Worm (Caenorhabditis elegans) whole organism, late embryonic: ENCODE data around the gene ZK353.4.

Experiments used
- C08G9.2 ChIP-seq: sonication (generic microtip); optimal IDR thresholded peaks from 2 replicates; lab custom pipeline; 2016; ENCODE audit warnings: mild to moderate bottlenecking, missing genetic modification characterization, moderate library complexity, missing compliant biosample characterization
- C38D4.7 ChIP-seq: fragments of 200-800 bp; sonication (Bioruptor generic); optimal IDR thresholded peaks from 2 replicates; lab custom pipeline; 2018; ENCODE audit warnings: mild to moderate bottlenecking, missing genetic modification characterization, moderate library complexity, missing compliant biosample characterization
- F13H6.1 ChIP-seq: sonication (generic microtip); optimal IDR thresholded peaks from 2 replicates; lab custom pipeline; 2016; ENCODE audit warnings: missing genetic modification characterization, missing compliant biosample characterization
- K02D7.2 ChIP-seq: sonication (generic microtip); optimal IDR thresholded peaks from 2 replicates; lab custom pipeline; 2017; ENCODE audit warnings: mild to moderate bottlenecking, missing genetic modification characterization, missing compliant biosample characterization
- T23F11.4 ChIP-seq: fragments of 200-800 bp; sonication (Bioruptor generic); optimal IDR thresholded peaks from 2 replicates; lab custom pipeline; 2018; ENCODE audit warnings: mild to moderate bottlenecking, missing genetic modification characterization, missing compliant biosample characterization
- Y22D7AL.16 ChIP-seq: sonication (generic microtip); optimal IDR thresholded peaks from 2 replicates; lab custom pipeline; 2016; ENCODE audit warnings: missing genetic modification characterization, missing compliant biosample characterization
- ama-1 ChIP-seq: fragments of 150-350 bp; optimal IDR thresholded peaks from 2 replicates; lab custom pipeline; 2014
- ceh-22 ChIP-seq: sonication (generic microtip); optimal IDR thresholded peaks from 2 replicates; lab custom pipeline; 2017; ENCODE audit warnings: missing biosample characterization, missing genetic modification characterization
- ceh-24 ChIP-seq: sonication (generic microtip); optimal IDR thresholded peaks from 2 replicates; lab custom pipeline; 2016; ENCODE audit warnings: mild to moderate bottlenecking, missing genetic modification characterization, missing compliant biosample characterization
- ceh-31 ChIP-seq: sonication (generic microtip); optimal IDR thresholded peaks from 2 replicates; lab custom pipeline; 2016; ENCODE audit warnings: missing genetic modification characterization, missing compliant biosample characterization
- ceh-34 ChIP-seq: sonication (generic microtip); optimal IDR thresholded peaks from 2 replicates; lab custom pipeline; 2016; ENCODE audit warnings: mild to moderate bottlenecking, missing genetic modification characterization, missing compliant biosample characterization
- ceh-45 ChIP-seq: fragments of 200-800 bp; sonication (Bioruptor generic); IDR thresholded peaks from 2 replicates; pipeline ENCODE4 v1.3.6; 2022; ENCODE audit warnings: missing genetic modification reagents, missing genetic modification characterization, missing compliant biosample characterization
- ceh-48 ChIP-seq: sonication (generic microtip); optimal IDR thresholded peaks from 2 replicates; lab custom pipeline; 2016; ENCODE audit warnings: missing genetic modification characterization, inconsistent platforms, missing compliant biosample characterization
- ceh-6 ChIP-seq: fragments of 200-800 bp; sonication (Bioruptor generic); optimal IDR thresholded peaks from 2 replicates; lab custom pipeline; 2018; ENCODE audit warnings: mild to moderate bottlenecking, missing genetic modification characterization, missing compliant biosample characterization
- che-1 ChIP-seq: sonication (generic microtip); optimal IDR thresholded peaks from 2 replicates; lab custom pipeline; 2016; ENCODE audit warnings: mild to moderate bottlenecking, missing genetic modification characterization, missing compliant biosample characterization
- dve-1 ChIP-seq: sonication (generic microtip); optimal IDR thresholded peaks from 2 replicates; lab custom pipeline; 2017; ENCODE audit warnings: antibody characterized with exemption, mild to moderate bottlenecking, missing genetic modification characterization, missing compliant biosample characterization
- elt-2 ChIP-seq: sonication (generic microtip); optimal IDR thresholded peaks from 2 replicates; lab custom pipeline; 2016; ENCODE audit warnings: missing genetic modification reagents, missing genetic modification characterization, missing compliant biosample characterization
- elt-4 ChIP-seq: sonication (generic microtip); optimal IDR thresholded peaks from 2 replicates; lab custom pipeline; 2016; ENCODE audit warnings: missing genetic modification characterization, missing compliant biosample characterization
- ets-4 ChIP-seq: sonication (generic microtip); optimal IDR thresholded peaks from 2 replicates; lab custom pipeline; 2016; ENCODE audit warnings: missing genetic modification characterization, missing compliant biosample characterization
- eyg-1 ChIP-seq: sonication (generic microtip); optimal IDR thresholded peaks from 2 replicates; lab custom pipeline; 2016; ENCODE audit warnings: missing genotype, missing genetic modification characterization, missing compliant biosample characterization
- hlh-13 ChIP-seq: fragments of 200-800 bp; sonication (Bioruptor generic); optimal IDR thresholded peaks from 2 replicates; lab custom pipeline; 2018; ENCODE audit warnings: mild to moderate bottlenecking, missing genetic modification characterization, missing compliant biosample characterization
- hlh-15 ChIP-seq: sonication (generic microtip); optimal IDR thresholded peaks from 2 replicates; lab custom pipeline; 2016; ENCODE audit warnings: missing genetic modification characterization, missing compliant biosample characterization
- hlh-6 ChIP-seq: sonication (generic microtip); optimal IDR thresholded peaks from 2 replicates; lab custom pipeline; 2016; ENCODE audit warnings: missing genotype, missing genetic modification characterization, missing compliant biosample characterization
- hlh-8 ChIP-seq: sonication (generic microtip); optimal IDR thresholded peaks from 2 replicates; lab custom pipeline; 2016; ENCODE audit warnings: missing genotype, missing genetic modification characterization, missing compliant biosample characterization
- lim-6 ChIP-seq: sonication (generic microtip); optimal IDR thresholded peaks from 2 replicates; lab custom pipeline; 2016; ENCODE audit warnings: missing genetic modification characterization, missing compliant biosample characterization
- lin-11 ChIP-seq: fragments of 200-800 bp; sonication (Bioruptor generic); optimal IDR thresholded peaks from 2 replicates; lab custom pipeline; 2018; ENCODE audit warnings: mild to moderate bottlenecking, missing genetic modification characterization, missing compliant biosample characterization
- nfya-1 ChIP-seq: sonication (generic microtip); optimal IDR thresholded peaks from 2 replicates; lab custom pipeline; 2017; ENCODE audit warnings: missing genetic modification characterization, mild to moderate bottlenecking, missing compliant biosample characterization, antibody characterized with exemption, moderate library complexity
- nhr-11 ChIP-seq: fragments of 150-350 bp; optimal IDR thresholded peaks from 2 replicates; lab custom pipeline; 2014; ENCODE audit warnings: missing biosample characterization, missing genetic modification characterization
- npax-4 ChIP-seq: sonication (generic microtip); optimal IDR thresholded peaks from 2 replicates; lab custom pipeline; 2016; ENCODE audit warnings: missing genetic modification characterization, missing compliant biosample characterization
- odd-2 ChIP-seq: sonication (generic microtip); optimal IDR thresholded peaks from 2 replicates; lab custom pipeline; 2017; ENCODE audit warnings: antibody characterized with exemption, mild to moderate bottlenecking, missing genetic modification characterization, missing compliant biosample characterization
- pag-3 ChIP-seq: sonication (generic microtip); optimal IDR thresholded peaks from 2 replicates; lab custom pipeline; 2016; ENCODE audit warnings: missing compliant biosample characterization, missing genetic modification characterization, borderline replicate concordance
- pros-1 ChIP-seq: fragments of 150-350 bp; optimal IDR thresholded peaks from 2 replicates; lab custom pipeline; 2014; ENCODE audit warnings: missing biosample characterization, missing genetic modification reagents, missing genetic modification characterization
- sox-2 ChIP-seq: fragments of 200-800 bp; sonication (Bioruptor generic); IDR thresholded peaks from 2 replicates; pipeline ENCODE4 v1.3.6; 2022; ENCODE audit warnings: missing genetic modification reagents, missing genetic modification characterization, missing compliant biosample characterization
- unc-3 ChIP-seq, 2 experiments: fragments of 200-800 bp in 1 of 2; sonication (Bioruptor generic) in 1 of 2; sonication (generic microtip) in 1 of 2; conservative IDR thresholded peaks in 1 of 2; optimal IDR thresholded peaks in 1 of 2; 2 replicates each; pipeline versions ENCODE4 v1.3.6 to Lab custom; 2016 to 2022; ENCODE audit warnings: missing compliant biosample characterization in 2 of 2, missing genetic modification characterization in 2 of 2, missing genetic modification reagents in 1 of 2
- unc-55 ChIP-seq: sonication (generic microtip); optimal IDR thresholded peaks from 2 replicates; lab custom pipeline; 2017; ENCODE audit warnings: missing biosample characterization, missing genetic modification reagents, missing genetic modification characterization

The ZK353.4 gene

DNA sequence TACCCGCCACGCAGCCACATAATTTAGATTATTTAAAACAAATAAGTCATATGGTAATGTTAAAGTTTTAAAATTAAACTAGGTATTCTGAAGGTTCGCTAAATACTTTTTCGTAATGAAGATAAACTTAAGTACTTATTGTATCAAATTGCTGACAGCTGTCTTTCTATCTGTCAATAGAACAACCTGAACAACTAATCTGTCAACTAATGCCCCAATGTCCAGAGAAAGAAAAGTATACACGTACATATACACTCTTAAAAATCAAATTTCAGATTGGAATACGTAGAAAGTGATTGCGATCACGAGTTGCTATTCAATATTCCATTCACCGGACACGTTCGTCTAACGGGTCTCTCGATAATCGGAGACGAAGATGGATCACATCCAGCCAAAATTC lies 21.3 kb upstream of the ZK353.4 start:
- TF ChIP-seq F13H6.1: no peak
- TF ChIP-seq odd-2: no peak
- TF ChIP-seq unc-55 (GFP tag; lab: Kevin White, UChicago): peak; percentile 30
- no peak for TF ChIP-seq ceh-6 (GFP tag; lab: Kevin White, UChicago)
- TF ChIP-seq sox-2 (GFP tag; lab: Robert Waterston, UW): no peak

DNA sequence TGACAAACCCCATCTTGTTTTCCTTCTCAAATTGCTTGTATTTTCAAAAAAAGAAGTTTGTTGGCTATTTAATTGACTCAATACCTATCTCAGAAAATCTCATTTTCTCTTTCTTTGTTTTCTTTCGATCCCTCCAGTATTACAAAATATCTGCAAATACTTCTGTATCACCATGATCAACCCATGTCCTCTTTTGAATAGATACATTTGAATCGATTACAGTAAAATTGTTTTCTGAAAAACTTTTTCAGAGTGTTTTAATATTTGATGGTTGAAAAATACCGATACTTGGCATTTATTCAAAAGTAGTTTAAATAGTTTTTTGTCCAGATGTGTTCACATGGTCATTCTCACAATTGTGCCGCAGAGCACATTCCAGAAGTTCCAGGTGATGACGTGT lies 19.7 kb upstream of the ZK353.4 start, which contains the start of gene ZK353.9:
TSS of gene ZK353.9 (plus strand) at position 331 of the 400 bp plus-strand sequence.
- no peak for TF ChIP-seq K02D7.2 (tag; lab: Kevin White, UChicago)
- TF ChIP-seq eyg-1 (tag; lab: Kevin White, UChicago): no peak
- no peak for TF ChIP-seq T23F11.4 (GFP tag; lab: Kevin White, UChicago)
- no peak for TF ChIP-seq ceh-24 (tag; lab: Kevin White, UChicago)
- no peak for TF ChIP-seq ama-1 (lab: Kevin White, UChicago)
- TF ChIP-seq C38D4.7: no peak
- no peak for TF ChIP-seq pros-1 (tag; lab: Kevin White, UChicago)
- no peak for TF ChIP-seq dve-1
- TF ChIP-seq nhr-11 (tag; lab: Kevin White, UChicago): no peak
- TF ChIP-seq, all 69 proteins: peak for 0

DNA sequence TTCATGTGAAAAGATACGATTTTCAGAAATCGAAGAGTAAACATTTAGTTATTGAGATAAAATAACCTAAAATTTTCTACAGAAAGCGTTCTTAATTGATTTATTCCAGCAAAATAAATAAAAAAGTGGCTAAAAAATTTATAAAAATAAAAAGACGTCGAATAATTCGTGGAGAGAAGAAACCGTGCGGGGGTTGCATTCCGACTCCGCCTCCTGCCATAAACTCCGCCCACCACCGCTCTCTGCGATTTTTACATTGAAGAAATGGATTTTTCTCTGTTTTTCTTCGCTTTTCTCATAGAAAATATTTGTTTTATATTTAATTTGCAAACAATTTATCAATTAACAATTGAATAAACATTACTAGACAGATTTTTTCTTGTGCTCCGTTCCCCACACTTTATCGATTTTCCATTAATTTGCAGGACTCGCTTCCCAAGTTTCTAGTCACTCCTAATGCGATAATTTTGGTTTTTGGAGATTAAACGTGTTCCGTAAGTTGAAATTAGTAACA lies 16.1 kb upstream of the ZK353.4 start, which contains the start of the genes ubxn-4 and cyy-1:
TSS of gene ubxn-4 (minus strand) at position 114 of the 514 bp plus-strand sequence.
TSS of gene cyy-1 (plus strand) at position 426 of the 514 bp plus-strand sequence.
- TF ChIP-seq nfya-1 (peak; percentile 31), ama-1 (lab: Kevin White, UChicago) (no peak), elt-2 (peak; percentile 26), ceh-31 (peak; percentile 3)

DNA sequence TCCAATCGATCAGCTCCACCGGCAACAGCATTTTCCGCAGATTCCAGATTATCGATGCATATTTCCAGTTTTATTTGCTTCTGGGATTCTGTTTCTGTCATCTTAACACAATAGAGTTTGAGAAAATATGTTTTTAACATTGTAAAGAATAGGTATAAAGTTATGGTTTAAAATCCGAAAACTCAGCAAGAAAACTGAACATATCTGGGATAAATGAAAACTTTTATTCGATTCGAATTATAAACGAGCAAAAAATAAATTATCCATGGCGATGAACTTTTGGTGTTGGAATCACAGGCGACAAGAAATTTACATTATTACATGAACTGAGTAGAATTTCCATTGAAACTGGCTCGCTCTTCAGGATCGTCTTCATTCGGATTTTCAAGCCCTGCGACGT lies 14.1 kb upstream of the ZK353.4 start, which contains the start of gene cutc-1:
TSS of gene cutc-1 (minus strand) at position 101 of the 400 bp plus-strand sequence.
- TF ChIP-seq F13H6.1 (no peak), unc-3 (GFP tag; conservative IDR thresholded peaks at IDR 0.05; lab: Robert Waterston, UW) (no peak), unc-3 (tag; optimal IDR thresholded peaks at IDR 0.05; lab: Kevin White, UChicago) (no peak), hlh-15 (tag; lab: Kevin White, UChicago) (no peak), pag-3 (tag; lab: Kevin White, UChicago) (no peak), lin-11 (tag; lab: Kevin White, UChicago) (no peak), nhr-11 (tag; lab: Kevin White, UChicago) (no peak), elt-4 (tag; lab: Kevin White, UChicago) (no peak), pros-1 (tag; lab: Kevin White, UChicago) (no peak), npax-4 (no peak), ceh-6 (GFP tag; lab: Kevin White, UChicago) (no peak), odd-2 (no peak), Y22D7AL.16 (no peak), hlh-6 (no peak), ets-4 (no peak), ceh-48 (tag; lab: Kevin White, UChicago) (no peak), eyg-1 (tag; lab: Kevin White, UChicago) (no peak), ceh-34 (tag; lab: Kevin White, UChicago) (no peak), hlh-8 (no peak)

DNA sequence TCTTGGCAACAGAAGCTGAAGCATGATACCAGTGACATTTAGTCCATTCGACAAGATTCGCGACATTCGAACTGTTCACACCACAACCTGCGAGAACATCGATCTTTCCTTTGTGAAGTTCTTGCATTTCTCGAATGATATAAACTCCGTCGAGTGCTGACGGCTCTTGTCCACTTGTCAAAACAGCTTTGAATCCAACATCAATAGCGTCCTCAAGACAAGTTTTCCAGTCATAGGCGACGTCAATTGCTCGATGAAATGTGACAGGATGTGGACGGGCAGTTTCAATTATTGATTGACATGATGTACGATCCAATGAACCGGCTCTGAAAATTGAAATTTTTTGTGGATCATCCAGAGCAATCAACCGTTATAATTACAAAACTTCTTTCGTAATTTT lies 13.2 kb upstream of the ZK353.4 start:
- TF ChIP-seq ama-1 (lab: Kevin White, UChicago): no peak
- no peak for TF ChIP-seq hlh-13 (GFP tag; lab: Kevin White, UChicago)

DNA sequence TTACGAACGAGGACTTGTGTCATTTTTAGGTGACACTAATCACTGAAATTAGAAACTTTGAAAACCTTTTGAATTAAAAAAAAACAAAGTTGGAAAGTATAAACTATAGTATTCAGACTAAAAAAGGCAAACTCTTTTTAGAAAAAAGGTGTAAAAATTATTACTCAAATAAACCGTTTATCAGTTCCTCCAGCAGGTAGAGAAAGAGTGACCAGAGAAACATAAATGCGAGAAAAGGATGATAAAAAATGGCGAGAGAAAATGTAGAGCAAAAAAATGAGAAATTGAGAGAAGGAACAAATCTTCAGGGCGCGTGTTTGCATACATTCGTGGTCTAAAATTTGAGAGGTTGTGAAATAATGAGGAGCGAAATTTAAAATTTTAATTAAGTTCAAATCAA lies 12.4 kb upstream of the ZK353.4 start, which contains the start of gene lap-1:
TSS of gene lap-1 (minus strand) at position 42 of the 400 bp plus-strand sequence.
- TF ChIP-seq dve-1 (no peak), unc-55 (GFP tag; lab: Kevin White, UChicago) (no peak), odd-2 (no peak), lim-6 (tag; lab: Kevin White, UChicago) (no peak), ceh-22 (tag; lab: Kevin White, UChicago) (no peak), C08G9.2 (tag; lab: Kevin White, UChicago) (no peak), che-1 (tag; lab: Kevin White, UChicago) (no peak), ceh-45 (GFP tag; lab: Robert Waterston, UW) (no peak)
